Worm (Caenorhabditis elegans): ENCODE results near the gene srt-54.
A peak's percentile ranks its signal among the peaks of the same experiment; 100 is the strongest.

Gene srt-54

ce11 chrII:158004-158731 is 41.2 kb downstream of the srt-54 start (continued):
- TF ChIP-seq snpc-4 (tag; optimal IDR thresholded peaks at IDR 0.05) (no peak), irx-1 (tag; optimal IDR thresholded peaks at IDR 0.05) (no peak), unc-30 (tag; optimal IDR thresholded peaks at IDR 0.05) (no peak), mep-1 (tag; optimal IDR thresholded peaks at IDR 0.05) (no peak), snu-23 (GFP tag; optimal IDR thresholded peaks at IDR 0.05) (no peak), fkh-4 (tag; optimal IDR thresholded peaks at IDR 0.05; ENCODE audit: borderline replicate concordance) (no peak), alr-1 (tag; optimal IDR thresholded peaks at IDR 0.05; ENCODE audit: borderline replicate concordance) (no peak), ceh-63 (GFP tag; optimal IDR thresholded peaks at IDR 0.05) (no peak), isw-1 (GFP tag; IDR thresholded peaks at IDR 0.05) (no peak), C16A3.4 (tag; optimal IDR thresholded peaks at IDR 0.05) (no peak), pqm-1 (tag; optimal IDR thresholded peaks at IDR 0.05) (no peak), lin-35 (GFP tag; optimal IDR thresholded peaks at IDR 0.05) (no peak), elt-2 (tag; optimal IDR thresholded peaks at IDR 0.05) (no peak), nhr-85 (tag) (peak; percentile 27), nhr-28 (tag; optimal IDR thresholded peaks at IDR 0.05) (no peak), ztf-4 (tag; optimal IDR thresholded peaks at IDR 0.05) (no peak), xbp-1 (tag; optimal IDR thresholded peaks at IDR 0.05) (no peak), lsy-2 (tag; optimal IDR thresholded peaks at IDR 0.05) (no peak), fkh-8 (tag; optimal IDR thresholded peaks at IDR 0.05) (peak; percentile 76), lin-13 (GFP tag; optimal IDR thresholded peaks at IDR 0.05) (no peak), jun-1 (tag; optimal IDR thresholded peaks at IDR 0.05) (no peak), ces-1 (GFP tag; optimal IDR thresholded peaks at IDR 0.05) (no peak), mdl-1 (tag; optimal IDR thresholded peaks at IDR 0.05) (no peak), C04F5.9 (tag; optimal IDR thresholded peaks at IDR 0.05) (no peak), aha-1 (tag; optimal IDR thresholded peaks at IDR 0.05) (no peak), fkh-10 (GFP tag; optimal IDR thresholded peaks at IDR 0.05) (no peak), efl-1 (optimal IDR thresholded peaks at IDR 0.05) (no peak), efl-1 (GFP tag; optimal IDR thresholded peaks at IDR 0.05 in 1 of 2) (no peak), unc-130 (tag; optimal IDR thresholded peaks at IDR 0.05) (no peak), tbx-2 (tag; optimal IDR thresholded peaks at IDR 0.05) (peak; percentile 22), lir-3 (tag; optimal IDR thresholded peaks at IDR 0.05; ENCODE audit: poor library complexity) (no peak), elt-3 (tag; optimal IDR thresholded peaks at IDR 0.05) (peak in 1 of 6 experiments; percentile 17)

ce11 chrII:159294-159922 is 42.4 kb downstream of the srt-54 start:
- TF ChIP-seq C34B4.2 (tag; optimal IDR thresholded peaks at IDR 0.05) = no peak
- TF ChIP-seq rnt-1 (tag; optimal IDR thresholded peaks at IDR 0.05) = peak; percentile 63
- no peak for TF ChIP-seq lin-13 (GFP tag; optimal IDR thresholded peaks at IDR 0.05)
- TF ChIP-seq nhr-47 (tag; optimal IDR thresholded peaks at IDR 0.05) = peak; percentile 7
- TF ChIP-seq nhr-77 (tag; optimal IDR thresholded peaks at IDR 0.05) = no peak
- TF ChIP-seq lin-39 (tag; optimal IDR thresholded peaks at IDR 0.05) = no peak
- no peak for TF ChIP-seq unc-130 (tag; optimal IDR thresholded peaks at IDR 0.05)
- no peak for TF ChIP-seq nhr-76 (tag; optimal IDR thresholded peaks at IDR 0.05)
- no peak for TF ChIP-seq pag-3 (tag; optimal IDR thresholded peaks at IDR 0.05; ENCODE audit: borderline replicate concordance, insufficient read depth)
- no peak for TF ChIP-seq hlh-4 (tag; optimal IDR thresholded peaks at IDR 0.05)
- no peak for TF ChIP-seq nhr-28 (tag; optimal IDR thresholded peaks at IDR 0.05)
- TF ChIP-seq zag-1 (tag; optimal IDR thresholded peaks at IDR 0.05) = no peak
- TF ChIP-seq fos-1 (tag; optimal IDR thresholded peaks at IDR 0.05) = peak; percentile 37
- peak in 2 of 3 experiments; percentile 2 to 31 for TF ChIP-seq dpl-1 (GFP tag; optimal IDR thresholded peaks at IDR 0.05)
- TF ChIP-seq sup-37 (GFP tag; optimal IDR thresholded peaks at IDR 0.05) = no peak
- no peak for TF ChIP-seq swsn-7 (tag; optimal IDR thresholded peaks at IDR 0.05)
- TF ChIP-seq ces-1 (GFP tag; optimal IDR thresholded peaks at IDR 0.05) = no peak
- no peak for TF ChIP-seq mef-2 (tag; optimal IDR thresholded peaks at IDR 0.05)
- no peak for TF ChIP-seq pax-3 (tag; optimal IDR thresholded peaks at IDR 0.05)
- no peak for TF ChIP-seq nhr-90 (tag; optimal IDR thresholded peaks at IDR 0.05; ENCODE audit: poor library complexity)
- TF ChIP-seq ceh-90 (tag; optimal IDR thresholded peaks at IDR 0.05) = no peak
- TF ChIP-seq aha-1 (tag; optimal IDR thresholded peaks at IDR 0.05) = no peak
- peak; percentile 63 for TF ChIP-seq snu-23 (GFP tag; optimal IDR thresholded peaks at IDR 0.05)
- no peak for TF ChIP-seq lin-15B (tag; optimal IDR thresholded peaks at IDR 0.05)
- TF ChIP-seq tlp-1 (tag; optimal IDR thresholded peaks at IDR 0.05) = no peak
- TF ChIP-seq aly-2 (tag; optimal IDR thresholded peaks at IDR 0.05) = no peak
- TF ChIP-seq jun-1 (tag; optimal IDR thresholded peaks at IDR 0.05) = peak; percentile 9

Data from whole organism, L1 larva.